Fruit fly (Drosophila melanogaster): Measurements from ENCODE around the gene CG4408.

CG4408 gene

dm6 chr3R:23332535-23333333, 30.6 kb downstream of the CG4408 start (continued):
- TF ChIP-seq CG7271 (tag; optimal IDR thresholded peaks at IDR 0.05) (no peak), CG32772 (GFP tag; IDR thresholded peaks at IDR 0.05) (no peak), CG3726 (GFP tag; IDR thresholded peaks at IDR 0.05) (no peak), CG15011 (GFP tag; optimal IDR thresholded peaks at IDR 0.05) (peak; percentile 43), Dip2 (GFP tag; IDR thresholded peaks at IDR 0.05) (no peak), Opbp (GFP tag; IDR thresholded peaks at IDR 0.05; ENCODE audit: partially characterized antibody) (no peak), Stat92E (GFP tag; optimal IDR thresholded peaks at IDR 0.05) (no peak), aop (GFP tag; IDR thresholded peaks at IDR 0.05) (no peak), gt (GFP tag; IDR thresholded peaks at IDR 0.05) (0 out of 2 replicates have a peak, but pooled peaks have one; percentile 11), CG43689 (GFP tag; IDR thresholded peaks at IDR 0.05) (no peak), CG12104 (GFP tag; optimal IDR thresholded peaks at IDR 0.05) (peak; percentile 55), luna (GFP tag; optimal IDR thresholded peaks at IDR 0.05) (no peak), Elba2 (GFP tag; optimal IDR thresholded peaks at IDR 0.05) (no peak), CG13123 (GFP tag; optimal IDR thresholded peaks at IDR 0.05) (no peak), CG18011 (GFP tag; optimal IDR thresholded peaks at IDR 0.05) (no peak), CG15073 (GFP tag; optimal IDR thresholded peaks at IDR 0.05) (no peak), CG7786 (GFP tag; optimal IDR thresholded peaks at IDR 0.05) (no peak), cas (GFP tag; IDR thresholded peaks at IDR 0.05) (no peak), Lpt (GFP tag; optimal IDR thresholded peaks at IDR 0.05) (no peak), CG7963 (GFP tag; IDR thresholded peaks at IDR 0.05; ENCODE audit: partially characterized antibody) (no peak), az2 (GFP tag; optimal IDR thresholded peaks at IDR 0.05) (peak; percentile 32), CG14050 (GFP tag; IDR thresholded peaks at IDR 0.05) (no peak), ci (GFP tag; IDR thresholded peaks at IDR 0.05) (no peak), CG12391 (tag; optimal IDR thresholded peaks at IDR 0.05) (peak; percentile 65), row (GFP tag; IDR thresholded peaks at IDR 0.05) (no peak; the same call in 2 of the 3 replicates), sd (tag; optimal IDR thresholded peaks at IDR 0.05) (no peak), Hand (GFP tag; optimal IDR thresholded peaks at IDR 0.05) (peak; percentile 26), CG10321 (GFP tag; IDR thresholded peaks at IDR 0.05) (no peak), Bdp1 (GFP tag; optimal IDR thresholded peaks at IDR 0.05) (no peak), CG17829 (tag; optimal IDR thresholded peaks at IDR 0.05) (peak; percentile 67), Ets97D (GFP tag; optimal IDR thresholded peaks at IDR 0.05) (no peak), lilli (GFP tag; optimal IDR thresholded peaks at IDR 0.05) (peak; percentile 53), D (optimal IDR thresholded peaks at IDR 0.05) (no peak), D (GFP tag; optimal IDR thresholded peaks at IDR 0.05) (peak; percentile 68), CG10366 (GFP tag; IDR thresholded peaks at IDR 0.05) (peak; percentile 22; the same call in 1 of the 2 replicates), CG8089 (GFP tag; optimal IDR thresholded peaks at IDR 0.05) (no peak), CG7372 (GFP tag; IDR thresholded peaks at IDR 0.05) (no peak), CG3281 (GFP tag; optimal IDR thresholded peaks at IDR 0.05) (peak; percentile 76), caup (GFP tag; optimal IDR thresholded peaks at IDR 0.05; ENCODE audit: severe bottlenecking) (peak; percentile 24), Scr (GFP tag; IDR thresholded peaks at IDR 0.05; ENCODE audit: partially characterized antibody) (no peak), CG6254 (GFP tag; optimal IDR thresholded peaks at IDR 0.05) (peak; percentile 28), tx (GFP tag; optimal IDR thresholded peaks at IDR 0.05) (peak; percentile 41), CG8478 (optimal IDR thresholded peaks at IDR 0.05) (no peak), danr (GFP tag; IDR thresholded peaks at IDR 0.05) (no peak), Doc3 (GFP tag; IDR thresholded peaks at IDR 0.05; ENCODE audit: partially characterized antibody) (no peak), NK7.1 (GFP tag; optimal IDR thresholded peaks at IDR 0.05) (no peak), fd96Cb (tag; optimal IDR thresholded peaks at IDR 0.05) (peak; percentile 71), z (GFP tag; IDR thresholded peaks at IDR 0.05) (no peak), CG32767 (GFP tag; IDR thresholded peaks at IDR 0.05) (no peak), CG14860 (GFP tag; IDR thresholded peaks at IDR 0.05; ENCODE audit: partially characterized antibody) (no peak)

Data from whole organism, embryonic.